Worm (Caenorhabditis elegans): ENCODE results near the gene laat-1.

DNA sequence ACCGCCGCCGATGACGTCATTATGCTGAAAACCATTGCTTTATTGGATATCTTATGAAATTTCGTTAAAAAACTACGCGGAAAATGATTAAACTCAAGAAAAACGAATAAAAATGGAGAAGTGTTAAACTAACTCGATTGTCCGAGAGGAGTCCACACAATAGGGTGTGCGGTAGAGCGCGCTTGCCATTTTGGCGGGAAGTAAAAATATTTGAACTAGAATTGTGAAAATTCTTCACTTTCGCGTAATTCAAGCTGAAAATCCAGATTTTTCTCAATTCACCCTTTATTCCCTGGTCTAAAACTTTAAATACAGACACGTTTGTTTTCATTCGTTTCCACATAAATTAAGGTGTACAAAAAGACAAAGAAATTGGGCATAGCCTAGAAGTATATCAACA, 21.0 kb downstream of the laat-1 start, which contains the start of gene F48A11.4:
- TF ChIP-seq syd-9 (tag; optimal IDR thresholded peaks at IDR 0.05), result no peak
- TF ChIP-seq C38D4.7 (GFP tag; optimal IDR thresholded peaks at IDR 0.05), result no peak
- TF ChIP-seq nhr-232 (tag; optimal IDR thresholded peaks at IDR 0.05), result no peak
- no peak for TF ChIP-seq ceh-14 (tag; optimal IDR thresholded peaks at IDR 0.05)
- TF ChIP-seq pha-4 (tag; optimal IDR thresholded peaks at IDR 0.05), result no peak
- peak; percentile 16 for TF ChIP-seq madf-2 (tag; optimal IDR thresholded peaks at IDR 0.05)
- peak; percentile 15 for TF ChIP-seq F13H6.1 (tag; optimal IDR thresholded peaks at IDR 0.05)
- no peak for TF ChIP-seq nhr-11 (tag; optimal IDR thresholded peaks at IDR 0.05)
- TF ChIP-seq sox-4 (tag; optimal IDR thresholded peaks at IDR 0.05), result no peak
- no peak for TF ChIP-seq fkh-10 (GFP tag; optimal IDR thresholded peaks at IDR 0.05)
- TF ChIP-seq nfya-1 (tag; optimal IDR thresholded peaks at IDR 0.05), result peak; percentile 73
- TF ChIP-seq unc-55 (GFP tag; optimal IDR thresholded peaks at IDR 0.05), result peak; percentile 54

Data from whole organism, late embryonic.